Worm (Caenorhabditis elegans) whole organism, L2 larva: Measurements from ENCODE around the gene prx-5.

ENCODE experiments used
- aly-2 ChIP-seq: fragments of 150-350 bp; optimal IDR thresholded peaks from 2 replicates; lab custom pipeline; 2014; ENCODE audit warnings: missing biosample characterization, missing genetic modification characterization
- crh-2 ChIP-seq: sonication (generic microtip); optimal IDR thresholded peaks from 2 replicates; lab custom pipeline; 2017; ENCODE audit warnings: missing biosample characterization, missing genetic modification characterization
- dmd-4 ChIP-seq: sonication (generic microtip); optimal IDR thresholded peaks from 2 replicates; lab custom pipeline; 2017; ENCODE audit warnings: missing biosample characterization, missing genetic modification characterization
- lin-13 ChIP-seq: fragments of 150-350 bp; optimal IDR thresholded peaks from 2 replicates; lab custom pipeline; 2014; ENCODE audit warnings: missing biosample characterization, missing genetic modification reagents, missing genetic modification characterization
- nhr-6 ChIP-seq: fragments of 150-350 bp; optimal IDR thresholded peaks from 2 replicates; lab custom pipeline; 2014; ENCODE audit warnings: missing biosample characterization, missing genetic modification characterization
- unc-62 ChIP-seq: fragments of 150-350 bp; optimal IDR thresholded peaks from 2 replicates; lab custom pipeline; 2014; ENCODE audit warnings: missing biosample characterization, missing genetic modification reagents, missing genetic modification characterization

DNA sequence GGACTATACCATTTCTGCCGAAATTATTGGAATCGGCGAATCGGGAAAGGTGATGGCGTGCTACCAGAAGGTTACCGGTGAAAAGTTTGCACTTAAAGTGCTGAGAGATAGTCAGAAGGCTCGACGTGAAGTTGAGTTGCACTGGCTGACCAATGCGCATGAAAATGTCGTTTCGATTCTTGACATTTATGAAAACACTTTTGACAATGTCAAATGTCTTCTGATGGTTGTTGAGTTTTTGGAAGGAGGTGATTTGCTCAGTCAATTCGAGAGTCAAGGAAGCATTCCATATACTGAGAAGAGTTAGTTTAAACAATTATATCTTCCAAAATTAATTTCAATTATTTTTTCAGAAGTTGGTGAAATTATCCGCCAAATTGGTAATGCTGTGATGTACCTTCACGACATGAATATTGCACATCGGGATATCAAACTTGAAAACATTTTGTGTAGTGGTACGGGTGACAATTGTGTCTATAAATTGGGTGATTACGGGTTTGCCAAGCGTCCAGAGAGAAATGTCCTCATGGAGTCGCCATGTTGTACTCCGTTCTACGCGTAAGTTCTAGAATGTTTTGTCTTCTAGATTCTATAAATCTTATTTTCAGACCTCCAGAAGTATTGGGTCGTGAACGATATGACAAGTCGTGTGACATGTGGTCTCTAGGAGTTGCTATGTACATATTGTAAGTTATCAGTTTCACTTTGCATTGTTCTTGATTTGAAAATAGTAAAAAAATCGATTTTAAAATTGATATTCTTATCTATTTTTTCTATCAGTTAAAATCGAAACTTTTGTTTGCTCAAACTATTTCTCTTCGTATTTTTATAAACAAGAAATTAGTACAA, 41.0 kb downstream of the prx-5 start:
- TF ChIP-seq unc-62 (GFP tag; lab: Kevin White, UChicago): no peak
- TF ChIP-seq aly-2 (tag; lab: Kevin White, UChicago): no peak
- no peak for TF ChIP-seq dmd-4 (tag; lab: Kevin White, UChicago)
- no peak for TF ChIP-seq nhr-6 (tag; lab: Kevin White, UChicago)
- no peak for TF ChIP-seq crh-2 (tag; lab: Kevin White, UChicago)
- peak; percentile 37 for TF ChIP-seq lin-13
